Fruit fly (Drosophila melanogaster) whole organism: ENCODE results near the gene CG7179.
A peak's percentile ranks its signal among the peaks of the same experiment; 100 is the strongest.

Experiments used
- CG8478 ChIP-seq: fragments of >200 bp; optimal IDR thresholded peaks from 2 replicates; lab custom pipeline; 2018; ENCODE audit warnings: inconsistent platforms
- Dll ChIP-seq: fragments of >200 bp; optimal IDR thresholded peaks from 2 replicates; lab custom pipeline; 2017
- EcR ChIP-seq, 2 experiments: fragments of >200 bp; optimal IDR thresholded peaks; 2 replicates each; lab custom pipeline; 2017; ENCODE audit warnings: missing biosample characterization in 2 of 2, missing genetic modification characterization in 2 of 2, missing genetic modification reagents in 2 of 2
- pan ChIP-seq: fragments of >200 bp; optimal IDR thresholded peaks from 2 replicates; lab custom pipeline; 2017
- psq ChIP-seq: fragments of >200 bp; optimal IDR thresholded peaks from 2 replicates; lab custom pipeline; 2017
- usp ChIP-seq: fragments of >200 bp; optimal IDR thresholded peaks from 2 replicates; lab custom pipeline; 2017; ENCODE audit warnings: missing biosample characterization, missing genetic modification characterization, mixed read lengths

CG7179 gene

DNA sequence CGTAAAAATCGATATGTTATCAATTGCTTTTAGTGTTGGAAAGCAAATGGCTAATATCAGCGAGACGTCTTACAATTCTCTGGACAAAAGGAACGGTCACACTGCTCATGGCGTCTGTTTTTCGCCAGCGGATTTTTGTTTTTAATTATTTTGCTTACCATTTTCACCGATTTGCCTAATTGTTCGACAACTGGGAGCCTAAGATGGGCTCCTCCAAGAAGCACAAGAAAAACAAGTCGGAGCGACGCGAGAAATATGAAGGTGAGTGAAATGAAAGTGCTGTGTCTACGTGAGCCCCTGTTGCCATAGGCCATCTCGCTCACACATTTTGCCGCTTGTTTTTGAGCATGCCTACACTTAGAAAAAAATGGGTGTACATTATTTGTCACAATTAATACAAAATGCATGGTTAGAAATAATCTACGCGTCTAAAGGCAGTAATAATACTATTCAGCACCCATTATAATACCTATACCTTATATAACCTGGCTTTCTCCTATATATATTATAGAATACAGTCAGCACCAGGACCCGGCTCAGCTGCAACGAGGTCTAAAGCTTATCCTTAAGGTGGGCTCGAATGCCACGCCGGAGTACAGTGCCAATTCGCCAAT, 5.1 kb upstream of the CG7179 start, which contains the start of gene Brd7-9:
Gene Brd7-9, plus strand, starts transcription at position 78 of the 614 bp plus-strand sequence.
- no peak for TF ChIP-seq psq
- TF ChIP-seq CG8478 (lab: Kevin White, UChicago) = no peak
- no peak for TF ChIP-seq Dll (lab: Kevin White, UChicago)
- TF ChIP-seq EcR (GFP tag; optimal IDR thresholded peaks at IDR 0.05; lab: Kevin White, UChicago) = no peak
- no peak for TF ChIP-seq usp (GFP tag; lab: Kevin White, UChicago)
- no peak for TF ChIP-seq pan (lab: Kevin White, UChicago)

dm6 chr2L:7781165-7781564, 3.3 kb upstream of the CG7179 start, which contains the start of gene CG7164:
TSS of gene CG7164 (plus strand) at chr2L:7781465.
- TF ChIP-seq EcR (GFP tag; optimal IDR thresholded peaks at IDR 0.05; lab: Kevin White, UChicago) (no peak), pan (lab: Kevin White, UChicago) (no peak), Dll (lab: Kevin White, UChicago) (no peak), usp (GFP tag; lab: Kevin White, UChicago) (no peak), CG8478 (lab: Kevin White, UChicago) (no peak), psq (no peak)

- no peak for TF ChIP-seq pan (lab: Kevin White, UChicago)
- TF ChIP-seq usp (GFP tag; lab: Kevin White, UChicago) = no peak
- TF ChIP-seq Dll (lab: Kevin White, UChicago) = no peak
- no peak for TF ChIP-seq CG8478 (lab: Kevin White, UChicago)
- TF ChIP-seq EcR (GFP tag; optimal IDR thresholded peaks at IDR 0.05; lab: Kevin White, UChicago) = no peak
- no peak for TF ChIP-seq psq
Observed at dm6 chr2L:7779785-7780184, 2.0 kb upstream of the CG7179 start, which contains the start of gene Uro. TSS of gene Uro (plus strand) at chr2L:7780085.

DNA sequence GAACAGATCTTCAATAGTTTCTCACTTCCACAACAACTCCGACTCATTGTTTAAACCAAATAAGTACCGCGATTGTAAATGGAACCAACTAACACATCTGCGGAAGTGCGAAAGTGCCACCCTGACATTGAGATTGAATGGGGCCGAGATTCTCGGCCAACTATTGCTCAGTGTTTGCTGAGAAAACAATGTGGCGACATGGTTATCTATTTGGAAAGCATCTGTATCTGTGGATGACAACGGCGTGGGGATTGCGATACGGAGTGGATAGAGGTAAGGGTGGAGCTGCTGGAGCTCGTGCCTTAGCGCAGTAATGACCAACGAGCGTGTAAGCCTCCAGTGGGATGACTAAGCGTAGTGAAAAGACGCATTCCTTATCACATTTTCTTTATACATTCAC, 2.6 kb downstream of the CG7179 start:
- no peak for TF ChIP-seq pan (lab: Kevin White, UChicago)
- no peak for TF ChIP-seq usp (GFP tag; lab: Kevin White, UChicago)
- TF ChIP-seq Dll (lab: Kevin White, UChicago) = no peak
- no peak for TF ChIP-seq psq
- TF ChIP-seq EcR (GFP tag; optimal IDR thresholded peaks at IDR 0.05; lab: Kevin White, UChicago) = no peak
- no peak for TF ChIP-seq CG8478 (lab: Kevin White, UChicago)

- TF ChIP-seq Dll (lab: Kevin White, UChicago) (no peak), EcR (GFP tag; optimal IDR thresholded peaks at IDR 0.05; lab: Kevin White, UChicago) (no peak), CG8478 (lab: Kevin White, UChicago) (no peak), usp (GFP tag; lab: Kevin White, UChicago) (no peak), pan (lab: Kevin White, UChicago) (no peak), psq (no peak)
Observed at dm6 chr2L:7771891-7772290, 5.9 kb downstream of the CG7179 start.

DNA sequence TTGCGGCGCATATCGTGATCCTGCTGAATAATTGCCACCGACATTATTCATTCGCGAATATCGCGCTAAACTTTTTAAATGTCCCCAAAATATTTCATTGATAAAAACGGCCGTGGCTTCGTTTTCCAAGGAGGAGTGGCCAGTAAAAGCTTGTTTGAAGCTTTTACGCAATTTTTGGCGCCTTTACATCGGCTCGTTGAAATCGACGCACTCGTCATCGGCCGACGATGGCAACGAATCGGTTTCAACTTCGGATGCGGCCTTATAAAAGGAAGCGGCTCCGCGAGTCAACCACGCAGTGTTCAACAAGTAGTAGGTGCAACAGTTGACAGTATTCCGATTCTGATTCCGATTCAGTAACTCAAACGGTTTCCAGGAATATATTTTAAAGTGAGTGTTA, 10.5 kb downstream of the CG7179 start, which contains the start of gene CG7191:
Gene CG7191, plus strand, starts transcription at position 301 of the 400 bp plus-strand sequence.
- TF ChIP-seq usp (GFP tag; lab: Kevin White, UChicago) = no peak
- TF ChIP-seq Dll (lab: Kevin White, UChicago) = no peak
- no peak for TF ChIP-seq psq
- no peak for TF ChIP-seq CG8478 (lab: Kevin White, UChicago)
- TF ChIP-seq EcR (GFP tag; optimal IDR thresholded peaks at IDR 0.05; lab: Kevin White, UChicago) = no peak
- TF ChIP-seq pan (lab: Kevin White, UChicago) = no peak

DNA sequence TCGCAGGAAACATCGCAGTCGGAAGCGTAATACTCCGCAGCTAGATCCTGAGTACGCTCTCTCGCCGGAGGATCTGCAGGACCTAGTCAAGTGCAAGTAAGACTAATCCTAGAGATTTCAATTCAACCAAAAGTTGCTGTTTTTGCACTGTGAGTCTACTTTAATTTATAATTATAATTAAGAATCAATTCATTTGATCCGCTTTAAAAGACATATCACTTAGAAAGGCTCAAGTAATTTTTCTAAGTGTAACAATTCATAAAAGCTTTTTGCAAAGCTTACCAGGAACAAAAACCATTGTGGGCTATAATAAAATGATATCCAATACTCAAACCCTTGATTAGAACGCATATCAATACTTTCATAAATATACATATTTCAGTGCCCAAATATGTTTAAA, 21.0 kb downstream of the CG7179 start:
- TF ChIP-seq CG8478 (lab: Kevin White, UChicago) (no peak), EcR (GFP tag; optimal IDR thresholded peaks at IDR 0.05; lab: Kevin White, UChicago) (no peak), pan (lab: Kevin White, UChicago) (no peak), Dll (lab: Kevin White, UChicago) (no peak), psq (no peak)

- TF ChIP-seq pan (lab: Kevin White, UChicago) (no peak), Dll (lab: Kevin White, UChicago) (no peak), psq (no peak), EcR (GFP tag; optimal IDR thresholded peaks at IDR 0.05; lab: Kevin White, UChicago) (no peak), CG8478 (lab: Kevin White, UChicago) (no peak), usp (GFP tag; lab: Kevin White, UChicago) (no peak)
Observed at dm6 chr2L:7754539-7754938, 23.3 kb downstream of the CG7179 start.

DNA sequence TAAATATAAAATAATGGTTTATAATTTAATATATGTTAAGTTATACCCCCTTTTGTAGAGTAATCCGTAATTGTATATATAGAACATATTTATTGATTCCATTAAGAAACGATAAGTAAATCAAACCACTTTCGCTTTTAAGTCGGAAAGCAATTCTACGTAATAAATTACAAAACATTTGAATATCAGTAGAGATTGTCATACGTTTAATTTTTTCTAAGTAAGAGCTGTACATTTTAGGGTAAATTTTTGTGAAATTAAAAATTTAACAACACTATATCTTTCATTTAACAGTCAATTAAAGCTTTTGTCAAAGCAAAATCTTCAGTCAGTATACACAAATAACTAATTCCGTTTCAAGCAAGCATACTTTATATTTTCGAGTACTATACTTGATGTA, 24.0 kb downstream of the CG7179 start, which contains the start of gene CG46025:
Gene CG46025, plus strand, starts transcription at position 301 of the 400 bp plus-strand sequence.
- TF ChIP-seq CG8478 (lab: Kevin White, UChicago) = no peak
- no peak for TF ChIP-seq pan (lab: Kevin White, UChicago)
- TF ChIP-seq psq = no peak
- TF ChIP-seq Dll (lab: Kevin White, UChicago) = no peak
- TF ChIP-seq EcR (GFP tag; optimal IDR thresholded peaks at IDR 0.05; lab: Kevin White, UChicago) = no peak
- TF ChIP-seq usp (GFP tag; lab: Kevin White, UChicago) = no peak

DNA sequence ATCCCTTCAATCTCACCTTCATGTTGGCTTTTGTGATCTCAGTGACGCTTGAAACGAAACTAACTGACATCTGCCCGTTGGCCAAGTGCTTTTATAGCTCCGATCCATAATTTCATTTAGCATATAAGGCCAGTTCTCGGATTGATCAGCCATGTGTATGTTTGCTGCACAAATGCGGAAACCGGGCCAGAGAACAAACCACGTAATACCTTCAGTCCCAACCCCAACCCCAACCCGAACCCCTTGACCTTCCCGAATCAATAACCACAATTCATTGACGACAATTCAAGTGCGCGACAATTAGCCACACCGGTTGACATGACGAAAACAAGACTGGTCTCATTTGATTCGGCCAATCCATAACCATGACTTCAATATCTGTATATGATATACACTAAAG, 24.7 kb downstream of the CG7179 start, which contains the start of gene CG7203:
Gene CG7203, minus strand, starts transcription at position 101 of the 400 bp plus-strand sequence.
- TF ChIP-seq CG8478 (lab: Kevin White, UChicago) = no peak
- no peak for TF ChIP-seq Dll (lab: Kevin White, UChicago)
- TF ChIP-seq pan (lab: Kevin White, UChicago) = no peak
- no peak for TF ChIP-seq EcR (GFP tag; optimal IDR thresholded peaks at IDR 0.05; lab: Kevin White, UChicago)
- TF ChIP-seq usp (GFP tag; lab: Kevin White, UChicago) = no peak
- TF ChIP-seq psq = no peak

DNA sequence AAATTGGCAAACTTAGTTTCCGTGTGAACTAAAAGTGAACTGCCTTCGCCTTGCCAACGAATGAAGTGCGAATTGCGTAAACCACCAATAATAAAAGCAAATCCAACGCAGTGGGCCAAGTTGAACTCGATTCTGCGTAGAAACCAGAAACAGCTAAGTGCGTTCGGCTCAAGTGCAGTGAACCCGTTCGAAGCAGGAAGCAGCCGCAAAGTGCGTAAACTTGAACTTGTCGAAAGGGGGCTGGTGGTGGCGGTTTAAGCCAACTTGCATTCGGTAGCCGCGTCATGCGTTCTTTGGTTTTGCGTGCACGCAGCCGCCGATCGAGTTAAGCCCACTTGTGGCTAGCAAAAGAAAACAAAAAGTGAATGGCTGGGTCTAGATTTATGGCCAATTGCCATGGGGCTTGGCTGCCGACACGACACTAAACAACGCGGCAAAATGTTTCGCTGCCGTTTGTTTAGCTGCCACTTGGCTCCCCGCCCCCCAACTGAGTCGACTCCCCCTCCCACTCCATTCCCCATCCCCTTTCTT, 27.1 kb downstream of the CG7179 start:
- TF ChIP-seq pan (lab: Kevin White, UChicago) = no peak
- peak in 1 of 2 experiments; percentile 72 for TF ChIP-seq EcR (GFP tag; optimal IDR thresholded peaks at IDR 0.05; lab: Kevin White, UChicago)
